Worm (Caenorhabditis elegans) whole organism, L2 larva: Measurements from ENCODE around the gene ZK512.10.

Experiments used
- C34F6.9 ChIP-seq: fragments of 150-350 bp; optimal IDR thresholded peaks from 2 replicates; lab custom pipeline; 2014; ENCODE audit warnings: missing biosample characterization, missing genetic modification characterization
- F13H6.1 ChIP-seq: sonication (generic microtip); optimal IDR thresholded peaks from 2 replicates; lab custom pipeline; 2016; ENCODE audit warnings: missing genetic modification characterization, missing compliant biosample characterization
- R02D3.7 ChIP-seq: fragments of 150-350 bp; optimal IDR thresholded peaks from 2 replicates; lab custom pipeline; 2014; ENCODE audit warnings: missing biosample characterization, missing genetic modification characterization
- Y55F3AM.14 ChIP-seq: fragments of 200-800 bp; sonication (Bioruptor generic); optimal IDR thresholded peaks from 2 replicates; lab custom pipeline; 2018; ENCODE audit warnings: mild to moderate bottlenecking, missing genetic modification characterization, missing compliant biosample characterization
- ama-1 ChIP-seq: fragments of 150-350 bp; optimal IDR thresholded peaks from 2 replicates; lab custom pipeline; 2018; ENCODE audit warnings: inconsistent platforms
- blmp-1 ChIP-seq: sonication (generic microtip); optimal IDR thresholded peaks from 2 replicates; lab custom pipeline; 2017; ENCODE audit warnings: missing genetic modification characterization, mild to moderate bottlenecking, missing compliant biosample characterization, antibody characterized with exemption, moderate library complexity; ENCODE audit not compliant: insufficient read depth
- ceh-16 ChIP-seq: fragments of 150-350 bp; optimal IDR thresholded peaks from 2 replicates; lab custom pipeline; 2014; ENCODE audit warnings: missing biosample characterization, missing genetic modification characterization
- ceh-82 ChIP-seq: fragments of 150-350 bp; optimal IDR thresholded peaks from 2 replicates; lab custom pipeline; 2014; ENCODE audit warnings: missing biosample characterization, missing genetic modification characterization
- crh-2 ChIP-seq: sonication (generic microtip); optimal IDR thresholded peaks from 2 replicates; lab custom pipeline; 2017; ENCODE audit warnings: missing biosample characterization, missing genetic modification characterization
- dmd-4 ChIP-seq: sonication (generic microtip); optimal IDR thresholded peaks from 2 replicates; lab custom pipeline; 2017; ENCODE audit warnings: missing biosample characterization, missing genetic modification characterization
- egl-27 ChIP-seq: sonication (generic microtip); optimal IDR thresholded peaks from 3 replicates; lab custom pipeline; 2017; ENCODE audit warnings: missing biosample characterization, missing genetic modification reagents, missing genetic modification characterization
- elt-1 ChIP-seq: fragments of 150-350 bp; optimal IDR thresholded peaks from 2 replicates; lab custom pipeline; 2014; ENCODE audit warnings: missing biosample characterization, missing genetic modification characterization
- elt-3 ChIP-seq: sonication (generic microtip); optimal IDR thresholded peaks from 2 replicates; lab custom pipeline; 2017; ENCODE audit warnings: missing biosample characterization, missing genetic modification characterization
- fos-1 ChIP-seq: fragments of 150-350 bp; optimal IDR thresholded peaks from 2 replicates; lab custom pipeline; 2014; ENCODE audit warnings: missing biosample characterization, missing genetic modification characterization
- gmeb-1 ChIP-seq: fragments of 150-350 bp; optimal IDR thresholded peaks from 2 replicates; lab custom pipeline; 2014; ENCODE audit warnings: missing biosample characterization, missing genetic modification characterization
- lin-13 ChIP-seq: fragments of 150-350 bp; optimal IDR thresholded peaks from 2 replicates; lab custom pipeline; 2014; ENCODE audit warnings: missing biosample characterization, missing genetic modification reagents, missing genetic modification characterization
- lin-39 ChIP-seq: fragments of 150-350 bp; optimal IDR thresholded peaks from 2 replicates; lab custom pipeline; 2014; ENCODE audit warnings: missing biosample characterization, missing genetic modification reagents, missing genetic modification characterization
- lsy-2 ChIP-seq, 2 experiments: fragments of 150-350 bp in 1 of 2; sonication (generic microtip) in 1 of 2; optimal IDR thresholded peaks; 2 replicates each; lab custom pipeline; 2014 to 2017; ENCODE audit warnings: missing biosample characterization in 2 of 2, missing genetic modification characterization in 2 of 2
- mab-5 ChIP-seq: fragments of 150-350 bp; optimal IDR thresholded peaks from 2 replicates; lab custom pipeline; 2014; ENCODE audit warnings: missing biosample characterization, missing genetic modification characterization
- mbf-1 ChIP-seq: sonication (generic microtip); optimal IDR thresholded peaks from 2 replicates; lab custom pipeline; 2017; ENCODE audit warnings: missing biosample characterization, missing genetic modification characterization
- nhr-10 ChIP-seq: sonication (generic microtip); optimal IDR thresholded peaks from 2 replicates; lab custom pipeline; 2017; ENCODE audit warnings: missing biosample characterization, missing genetic modification characterization
- nhr-129 ChIP-seq: fragments of 150-350 bp; optimal IDR thresholded peaks from 2 replicates; lab custom pipeline; 2014; ENCODE audit warnings: missing biosample characterization, missing genetic modification characterization
- nhr-21 ChIP-seq: fragments of 150-350 bp; optimal IDR thresholded peaks from 2 replicates; lab custom pipeline; 2014; ENCODE audit warnings: missing biosample characterization, missing genetic modification characterization
- nhr-23 ChIP-seq: fragments of 150-350 bp; optimal IDR thresholded peaks from 2 replicates; lab custom pipeline; 2014; ENCODE audit warnings: missing biosample characterization, missing genetic modification reagents, missing genetic modification characterization
- nhr-237 ChIP-seq: fragments of 150-350 bp; optimal IDR thresholded peaks from 2 replicates; lab custom pipeline; 2014; ENCODE audit warnings: missing biosample characterization, missing genetic modification characterization
- nhr-6 ChIP-seq: fragments of 150-350 bp; optimal IDR thresholded peaks from 2 replicates; lab custom pipeline; 2014; ENCODE audit warnings: missing biosample characterization, missing genetic modification characterization
- nhr-77 ChIP-seq: fragments of 150-350 bp; optimal IDR thresholded peaks from 2 replicates; lab custom pipeline; 2014; ENCODE audit warnings: missing biosample characterization, missing genetic modification characterization
- peb-1 ChIP-seq: fragments of 150-350 bp; optimal IDR thresholded peaks from 2 replicates; lab custom pipeline; 2014; ENCODE audit warnings: missing biosample characterization, missing genetic modification characterization
- sem-4 ChIP-seq: fragments of 150-350 bp; optimal IDR thresholded peaks from 2 replicates; lab custom pipeline; 2014; ENCODE audit warnings: missing biosample characterization, missing genetic modification reagents, missing genetic modification characterization
- skn-1 ChIP-seq: sonication (generic microtip); optimal IDR thresholded peaks from 2 replicates; lab custom pipeline; 2017; ENCODE audit warnings: missing biosample characterization, missing genetic modification characterization
- sma-3 ChIP-seq: sonication (generic microtip); optimal IDR thresholded peaks from 2 replicates; lab custom pipeline; 2016; ENCODE audit warnings: missing genetic modification reagents, missing genetic modification characterization, missing compliant biosample characterization
- sma-9 ChIP-seq, 2 experiments: fragments of 150-350 bp in 1 of 2; sonication (generic microtip) in 1 of 2; optimal IDR thresholded peaks; 2 replicates each; lab custom pipeline; 2014 to 2016; ENCODE audit warnings: missing genetic modification characterization in 2 of 2, mild to moderate bottlenecking in 1 of 2, missing biosample characterization in 1 of 2, missing compliant biosample characterization in 1 of 2, missing genetic modification reagents in 1 of 2, moderate library complexity in 1 of 2
- unc-55 ChIP-seq: fragments of 150-350 bp; sonication (generic microtip); optimal IDR thresholded peaks from 3 replicates; lab custom pipeline; 2014; ENCODE audit warnings: missing biosample characterization, missing genetic modification reagents, missing genetic modification characterization
- unc-62 ChIP-seq: fragments of 150-350 bp; optimal IDR thresholded peaks from 2 replicates; lab custom pipeline; 2014; ENCODE audit warnings: missing biosample characterization, missing genetic modification reagents, missing genetic modification characterization
- zag-1 ChIP-seq: fragments of 150-350 bp; optimal IDR thresholded peaks from 2 replicates; lab custom pipeline; 2014; ENCODE audit warnings: missing biosample characterization, missing genetic modification characterization
- ztf-1 ChIP-seq: fragments of 200-800 bp; sonication (Bioruptor generic); conservative IDR thresholded peaks from 2 replicates; pipeline ENCODE4 v1.3.6; 2022; ENCODE audit warnings: missing genetic modification characterization, missing compliant biosample characterization
- ztf-11 ChIP-seq: sonication (generic microtip); optimal IDR thresholded peaks from 2 replicates; lab custom pipeline; 2017; ENCODE audit warnings: missing biosample characterization, missing genetic modification characterization
- ztf-4 ChIP-seq: fragments of 150-350 bp; optimal IDR thresholded peaks from 2 replicates; lab custom pipeline; 2014; ENCODE audit warnings: missing biosample characterization, missing genetic modification characterization

ZK512.10 gene

DNA sequence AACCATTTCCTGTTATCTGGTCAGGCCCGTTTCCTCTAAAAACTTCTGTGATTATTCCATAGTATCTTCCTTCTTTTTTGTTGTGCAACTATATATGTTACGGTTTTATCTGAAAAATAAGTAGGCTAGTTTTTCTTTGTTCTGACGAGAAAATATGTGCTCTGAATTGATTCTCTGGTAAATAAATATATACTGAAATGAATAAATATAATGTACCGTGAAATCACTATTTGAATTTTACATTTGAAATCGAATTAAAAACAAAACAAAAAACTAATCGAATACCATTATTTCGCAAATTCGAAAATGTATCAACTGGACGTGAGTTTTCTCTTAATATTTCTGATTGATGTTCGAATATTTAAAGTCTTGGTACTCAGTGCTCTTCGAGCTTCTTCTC lies at the start of gene ZK512.10:
ZK512.10 (plus strand) TSS at position 301 of the 400 bp plus-strand sequence.
- TF ChIP-seq lin-13 (GFP tag; lab: Kevin White, UChicago) (no peak), nhr-237 (tag; lab: Kevin White, UChicago) (no peak), unc-55 (no peak)

DNA sequence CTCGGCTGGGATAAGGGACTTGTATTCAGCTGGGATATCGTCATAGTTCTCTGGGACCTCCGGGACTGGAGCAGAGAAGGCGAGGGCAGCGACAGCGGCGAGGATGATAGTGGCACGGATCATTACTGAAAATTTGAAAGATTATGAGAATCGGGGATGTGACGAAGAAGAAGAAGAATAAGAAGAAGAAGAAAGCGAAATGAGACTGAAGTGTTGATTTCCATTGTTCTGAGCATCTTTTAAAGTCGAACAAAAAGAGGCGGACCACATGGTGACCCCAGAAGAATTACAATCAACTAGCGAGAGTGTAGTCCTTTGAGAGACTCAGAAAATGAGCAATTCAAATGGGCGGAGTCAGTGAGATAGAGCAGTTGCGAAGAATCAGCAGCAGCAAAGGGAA lies 49.6 kb upstream of the ZK512.10 start, which contains the start of gene far-1:
far-1 (minus strand) TSS at position 125 of the 400 bp plus-strand sequence.
- TF ChIP-seq lsy-2 (tag; optimal IDR thresholded peaks at IDR 0.05; lab: Kevin White, UChicago) (peak in 1 of 2 experiments; percentile 18), dmd-4 (tag; lab: Kevin White, UChicago) (no peak), C34F6.9 (peak; percentile 11), Y55F3AM.14 (GFP tag; lab: Kevin White, UChicago) (no peak), nhr-129 (tag; lab: Kevin White, UChicago) (peak; percentile 7), ama-1 (peak; percentile 58), lin-13 (GFP tag; lab: Kevin White, UChicago) (no peak), elt-3 (no peak), mbf-1 (tag; lab: Kevin White, UChicago) (no peak)

DNA sequence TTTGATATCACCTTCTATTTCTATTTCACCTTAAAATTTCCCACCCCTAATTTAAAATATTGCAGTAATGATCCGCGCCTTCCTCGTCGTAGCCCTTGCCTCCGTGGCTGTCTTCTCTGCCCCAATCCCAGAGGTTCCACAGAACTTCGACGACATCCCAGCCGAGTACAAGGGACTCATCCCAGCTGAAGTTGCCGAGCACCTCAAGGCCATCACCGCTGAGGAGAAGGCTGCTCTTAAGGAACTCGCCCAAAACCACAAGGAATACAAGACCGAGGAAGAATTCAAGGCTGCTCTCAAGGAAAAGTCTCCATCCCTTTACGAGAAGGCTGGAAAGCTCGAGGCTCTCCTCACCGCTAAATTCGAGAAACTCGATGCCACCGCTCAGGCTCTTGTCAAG lies 48.9 kb upstream of the ZK512.10 start, which contains the start of gene far-2:
far-2 (plus strand) TSS at position 66 of the 400 bp plus-strand sequence.
- no peak for TF ChIP-seq crh-2 (tag; lab: Kevin White, UChicago)

DNA sequence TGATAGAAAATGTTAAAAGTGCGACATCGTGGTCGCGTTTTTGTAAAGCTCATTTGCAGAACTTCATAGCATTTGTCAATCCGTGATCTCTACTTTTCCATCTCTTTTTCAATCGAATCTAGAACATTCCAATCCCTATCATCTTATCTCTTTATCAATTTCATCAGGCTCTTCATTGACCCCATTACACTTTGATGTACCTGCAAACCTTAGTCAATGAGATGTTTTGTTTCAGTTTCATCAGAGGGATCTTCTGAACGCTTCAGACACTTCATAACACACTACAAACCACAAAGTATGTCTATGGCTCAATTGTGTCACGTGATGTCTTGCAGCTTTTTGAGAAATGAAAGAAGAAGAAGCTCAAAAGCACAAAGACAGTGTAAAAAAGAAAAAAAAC lies 47.6 kb upstream of the ZK512.10 start:
- TF ChIP-seq ceh-16 (tag; lab: Kevin White, UChicago) = no peak
- TF ChIP-seq sma-9 (GFP tag; optimal IDR thresholded peaks at IDR 0.05; lab: Kevin White, UChicago) = peak; percentile 47
- TF ChIP-seq sma-9 (tag; optimal IDR thresholded peaks at IDR 0.05; lab: Kevin White, UChicago) = no peak
- TF ChIP-seq C34F6.9 = peak; percentile 37
- TF ChIP-seq sem-4 (tag; lab: Kevin White, UChicago) = peak; percentile 26
- TF ChIP-seq ceh-82 (tag; lab: Kevin White, UChicago) = no peak
- peak in 1 of 2 experiments; percentile 32 for TF ChIP-seq lsy-2 (tag; optimal IDR thresholded peaks at IDR 0.05; lab: Kevin White, UChicago)
- peak; percentile 35 for TF ChIP-seq nhr-129 (tag; lab: Kevin White, UChicago)
- peak; percentile 26 for TF ChIP-seq F13H6.1 (tag; lab: Kevin White, UChicago)

DNA sequence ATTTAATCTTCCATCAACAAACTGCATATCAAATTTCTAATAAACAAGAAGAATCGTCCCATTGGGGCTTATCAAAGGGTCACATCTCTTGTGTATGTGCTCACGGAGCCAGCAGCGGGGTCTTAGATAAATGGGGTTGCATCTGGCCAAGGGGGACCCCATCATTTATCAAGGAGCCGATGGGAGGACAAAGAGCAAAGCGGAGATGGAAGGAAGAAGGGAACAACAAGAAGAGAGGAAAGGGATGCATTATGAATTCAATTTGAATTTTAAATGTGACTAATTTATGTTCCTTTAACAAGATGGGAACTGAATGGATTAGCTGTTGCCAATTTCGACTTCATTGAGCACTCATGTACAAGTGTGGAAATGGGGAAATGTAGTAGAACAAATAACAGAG lies 46.4 kb upstream of the ZK512.10 start:
- TF ChIP-seq zag-1 (tag; lab: Kevin White, UChicago) = peak; percentile 42
- TF ChIP-seq sma-9 (GFP tag; optimal IDR thresholded peaks at IDR 0.05; lab: Kevin White, UChicago) = peak; percentile 35
- TF ChIP-seq sma-9 (tag; optimal IDR thresholded peaks at IDR 0.05; lab: Kevin White, UChicago) = no peak
- TF ChIP-seq elt-3 = no peak
- TF ChIP-seq lin-39 (tag; lab: Kevin White, UChicago) = peak; percentile 9
- TF ChIP-seq mab-5 (tag; lab: Kevin White, UChicago) = peak; percentile 84
- no peak for TF ChIP-seq ztf-11 (tag; lab: Kevin White, UChicago)
- peak; percentile 28 for TF ChIP-seq C34F6.9
- TF ChIP-seq F13H6.1 (tag; lab: Kevin White, UChicago) = peak; percentile 44
- TF ChIP-seq ztf-4 (tag; lab: Kevin White, UChicago) = no peak
- TF ChIP-seq ztf-1 (GFP tag; lab: Robert Waterston, UW) = no peak
- TF ChIP-seq lsy-2 (tag; optimal IDR thresholded peaks at IDR 0.05; lab: Kevin White, UChicago) = peak in 1 of 2 experiments; percentile 50

DNA sequence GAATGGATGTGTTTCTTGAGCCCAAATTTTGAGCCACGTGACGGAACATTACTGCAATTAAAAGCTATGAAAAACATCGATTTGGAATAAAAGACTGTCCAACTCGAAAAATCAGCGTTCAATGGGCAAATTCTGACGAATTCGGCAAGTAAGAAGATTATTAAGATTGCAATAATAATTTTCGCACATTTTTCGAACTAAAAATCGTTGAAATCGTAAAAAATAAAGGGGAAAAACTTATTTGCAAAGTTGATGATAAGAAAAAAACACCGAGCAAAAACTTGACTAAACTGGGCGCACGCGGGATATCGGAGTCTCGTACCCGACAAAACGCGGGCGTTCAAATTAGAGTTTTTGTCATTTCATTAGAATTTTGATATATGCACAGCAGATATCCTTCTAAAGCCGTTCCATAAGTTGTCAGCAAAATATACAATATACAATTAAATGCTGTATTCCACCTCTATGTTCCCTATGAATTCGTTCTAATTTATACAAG lies 41.3 kb upstream of the ZK512.10 start, which contains the start of the genes mccc-2 and mrpl-44:
mccc-2 (minus strand) TSS at position 51 of the 499 bp plus-strand sequence.
mrpl-44 (minus strand) TSS at position 51 of the 499 bp plus-strand sequence.
- TF ChIP-seq elt-1 = no peak
- TF ChIP-seq gmeb-1 = peak; percentile 90
- TF ChIP-seq lin-39 (tag; lab: Kevin White, UChicago) = no peak
- no peak for TF ChIP-seq sma-3
- no peak for TF ChIP-seq peb-1 (tag; lab: Kevin White, UChicago)
- no peak for TF ChIP-seq nhr-129 (tag; lab: Kevin White, UChicago)
- peak; percentile 51 for TF ChIP-seq unc-55
- TF ChIP-seq F13H6.1 (tag; lab: Kevin White, UChicago) = no peak
- TF ChIP-seq C34F6.9 = peak; percentile 36
- TF ChIP-seq nhr-77 (tag; lab: Kevin White, UChicago) = no peak
- no peak for TF ChIP-seq R02D3.7 (tag; lab: Kevin White, UChicago)
- TF ChIP-seq unc-62 = no peak
- no peak for TF ChIP-seq Y55F3AM.14 (GFP tag; lab: Kevin White, UChicago)
- no peak for TF ChIP-seq nhr-10
- TF ChIP-seq sma-9 (GFP tag; optimal IDR thresholded peaks at IDR 0.05; lab: Kevin White, UChicago) = no peak
- no peak for TF ChIP-seq sma-9 (tag; optimal IDR thresholded peaks at IDR 0.05; lab: Kevin White, UChicago)
- TF ChIP-seq zag-1 (tag; lab: Kevin White, UChicago) = no peak
- TF ChIP-seq nhr-237 (tag; lab: Kevin White, UChicago) = no peak
- TF ChIP-seq nhr-6 (tag; lab: Kevin White, UChicago) = no peak
- no peak for TF ChIP-seq ceh-82 (tag; lab: Kevin White, UChicago)
- TF ChIP-seq lsy-2 (tag; optimal IDR thresholded peaks at IDR 0.05; lab: Kevin White, UChicago) = peak in 1 of 2 experiments; percentile 40
- peak; percentile 7 for TF ChIP-seq fos-1 (tag; lab: Kevin White, UChicago)
- TF ChIP-seq nhr-23 = no peak
- TF ChIP-seq skn-1 (tag; lab: Kevin White, UChicago) = no peak
- TF ChIP-seq egl-27 (tag; lab: Kevin White, UChicago) = no peak
- TF ChIP-seq nhr-21 (tag; lab: Kevin White, UChicago) = no peak
- no peak for TF ChIP-seq blmp-1 (tag; lab: Kevin White, UChicago)
- no peak for TF ChIP-seq elt-3
